Worm (Caenorhabditis elegans): Measurements from ENCODE around the gene F45D3.3.

F45D3.3 gene

DNA sequence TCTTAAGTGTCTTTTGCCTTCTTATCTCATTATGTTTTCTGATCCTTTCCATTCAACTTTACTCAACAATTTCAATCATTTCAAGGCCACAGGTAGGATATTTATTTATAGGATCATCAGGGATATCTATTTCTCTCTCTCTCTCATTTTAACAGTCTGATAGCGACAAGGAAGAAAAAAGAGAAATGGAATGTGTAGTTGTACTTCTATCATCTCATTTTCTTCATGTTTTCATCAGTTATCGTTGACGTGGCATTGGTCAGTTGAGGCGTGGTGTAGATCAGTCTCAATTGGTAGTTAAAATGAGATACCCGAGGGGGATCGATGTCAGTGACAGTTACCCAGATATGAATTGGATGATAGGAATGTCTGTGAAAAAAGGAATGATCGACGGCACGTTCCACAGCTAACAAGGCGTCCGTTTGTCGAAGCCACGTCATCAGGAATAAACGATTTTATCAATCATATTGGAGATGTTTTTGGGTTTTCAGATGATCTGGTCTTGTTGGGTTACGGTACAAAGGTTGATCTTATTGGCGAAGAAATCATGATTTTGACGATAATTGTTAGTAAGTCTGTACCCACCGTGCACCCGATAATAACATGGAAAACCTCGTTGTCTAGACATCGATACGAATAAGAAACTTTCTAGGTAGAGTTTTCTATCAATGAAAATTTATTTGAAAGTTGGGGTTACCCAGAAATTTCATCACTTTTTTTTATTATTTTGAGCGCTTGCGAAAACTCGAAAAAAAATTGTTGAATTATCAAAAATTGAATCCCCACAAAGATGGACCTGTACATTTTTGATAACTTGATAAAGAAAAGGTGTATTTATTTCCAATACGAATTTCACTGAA lies 4.2 kb upstream of the F45D3.3 start (continued):
- TF ChIP-seq hlh-4 (tag; optimal IDR thresholded peaks at IDR 0.05) (no peak), elt-3 (tag; optimal IDR thresholded peaks at IDR 0.05) (peak; percentile 22 to 98 (median 84)), hlh-17 (GFP tag; optimal IDR thresholded peaks at IDR 0.05; ENCODE audit: borderline replicate concordance) (no peak), ceh-82 (tag; optimal IDR thresholded peaks at IDR 0.05) (no peak), egl-27 (tag; optimal IDR thresholded peaks at IDR 0.05) (no peak), nhr-84 (tag; optimal IDR thresholded peaks at IDR 0.05) (no peak), unc-98 (GFP tag; IDR thresholded peaks at IDR 0.05) (no peak), nhr-237 (tag; optimal IDR thresholded peaks at IDR 0.05) (no peak), hpl-2 (GFP tag; optimal IDR thresholded peaks at IDR 0.05) (no peak), nhr-28 (tag; optimal IDR thresholded peaks at IDR 0.05) (no peak), elt-2 (tag; optimal IDR thresholded peaks at IDR 0.05) (no peak), fkh-10 (GFP tag; optimal IDR thresholded peaks at IDR 0.05) (no peak), pqm-1 (tag; optimal IDR thresholded peaks at IDR 0.05) (no peak), nhr-77 (tag; optimal IDR thresholded peaks at IDR 0.05) (no peak), mab-9 (GFP tag; IDR thresholded peaks at IDR 0.05) (no peak), nhr-90 (tag; optimal IDR thresholded peaks at IDR 0.05; ENCODE audit: poor library complexity) (peak; percentile 73), zag-1 (tag; optimal IDR thresholded peaks at IDR 0.05) (no peak), sptf-1 (tag; optimal IDR thresholded peaks at IDR 0.05) (no peak), nhr-11 (tag; optimal IDR thresholded peaks at IDR 0.05) (no peak), jun-1 (tag; optimal IDR thresholded peaks at IDR 0.05) (no peak), ceh-8 (GFP tag; optimal IDR thresholded peaks at IDR 0.05) (no peak), aha-1 (tag; optimal IDR thresholded peaks at IDR 0.05) (no peak), mdl-1 (tag; optimal IDR thresholded peaks at IDR 0.05) (peak in 1 of 2 experiments; percentile 34), lsy-2 (tag; optimal IDR thresholded peaks at IDR 0.05) (peak; percentile 7 to 56), snu-23 (GFP tag; optimal IDR thresholded peaks at IDR 0.05) (peak; percentile 64), ceh-63 (GFP tag; optimal IDR thresholded peaks at IDR 0.05) (no peak), fkh-8 (tag; optimal IDR thresholded peaks at IDR 0.05) (no peak), efl-1 (optimal IDR thresholded peaks at IDR 0.05) (peak in 1 of 2 experiments; percentile 1), efl-1 (GFP tag; optimal IDR thresholded peaks at IDR 0.05 in 1 of 2) (peak in 1 of 2 experiments; percentile 59), aly-2 (tag; optimal IDR thresholded peaks at IDR 0.05) (no peak), skn-1 (tag; optimal IDR thresholded peaks at IDR 0.05) (no peak), alr-1 (tag; optimal IDR thresholded peaks at IDR 0.05; ENCODE audit: borderline replicate concordance) (no peak), fos-1 (tag; optimal IDR thresholded peaks at IDR 0.05) (no peak), tbx-2 (tag; optimal IDR thresholded peaks at IDR 0.05) (peak; percentile 72), lin-39 (tag; optimal IDR thresholded peaks at IDR 0.05) (no peak), zip-4 (GFP tag; optimal IDR thresholded peaks at IDR 0.05) (no peak), lin-13 (GFP tag; optimal IDR thresholded peaks at IDR 0.05) (no peak), pax-3 (tag; optimal IDR thresholded peaks at IDR 0.05) (no peak), ztf-11 (tag; optimal IDR thresholded peaks at IDR 0.05) (no peak), snpc-4 (tag; optimal IDR thresholded peaks at IDR 0.05) (no peak)

DNA sequence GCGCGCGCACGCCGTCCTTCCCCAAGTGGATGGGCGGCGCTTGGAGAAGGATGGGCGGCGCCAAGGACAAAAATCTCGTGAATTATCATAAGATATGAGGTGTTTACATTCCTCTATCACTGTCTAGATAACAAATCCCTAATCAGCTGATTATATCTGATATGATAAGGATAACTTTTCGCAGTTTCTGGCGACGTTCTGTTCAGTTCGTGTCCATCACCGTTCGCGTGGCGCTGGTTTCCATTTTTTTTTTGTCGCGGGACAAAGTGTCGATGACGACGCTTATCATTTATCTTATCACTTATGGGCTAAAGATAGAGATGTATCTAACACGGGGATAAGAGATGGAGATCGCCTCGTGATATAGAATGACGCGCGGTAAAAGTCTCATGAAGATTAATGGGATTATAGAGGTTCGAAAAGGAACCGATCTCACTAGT lies 3.1 kb upstream of the F45D3.3 start:
- no peak for TF ChIP-seq unc-98 (GFP tag; IDR thresholded peaks at IDR 0.05)
- TF ChIP-seq skn-1 (tag; optimal IDR thresholded peaks at IDR 0.05) = no peak
- TF ChIP-seq mab-9 (GFP tag; IDR thresholded peaks at IDR 0.05) = no peak
- no peak for TF ChIP-seq pag-3 (tag; optimal IDR thresholded peaks at IDR 0.05; ENCODE audit: borderline replicate concordance, insufficient read depth)
- no peak for TF ChIP-seq nhr-11 (tag; optimal IDR thresholded peaks at IDR 0.05)
- peak; percentile 59 for TF ChIP-seq blmp-1 (tag; optimal IDR thresholded peaks at IDR 0.05)
- TF ChIP-seq F16B12.6 (tag; optimal IDR thresholded peaks at IDR 0.05) = no peak
- TF ChIP-seq snu-23 (GFP tag; optimal IDR thresholded peaks at IDR 0.05) = peak; percentile 40
- no peak for TF ChIP-seq unc-30 (tag; optimal IDR thresholded peaks at IDR 0.05)
- peak; percentile 14 for TF ChIP-seq fkh-8 (tag; optimal IDR thresholded peaks at IDR 0.05)
- TF ChIP-seq pax-3 (tag; optimal IDR thresholded peaks at IDR 0.05) = peak; percentile 55
- TF ChIP-seq jun-1 (tag; optimal IDR thresholded peaks at IDR 0.05) = no peak
- TF ChIP-seq nhr-77 (tag; optimal IDR thresholded peaks at IDR 0.05) = no peak
- TF ChIP-seq egl-13 (tag; optimal IDR thresholded peaks at IDR 0.05) = no peak
- no peak for TF ChIP-seq elt-2 (tag; optimal IDR thresholded peaks at IDR 0.05)
- TF ChIP-seq ces-1 (GFP tag; optimal IDR thresholded peaks at IDR 0.05) = no peak
- TF ChIP-seq C04F5.9 (tag; optimal IDR thresholded peaks at IDR 0.05) = no peak
- TF ChIP-seq fos-1 (tag; optimal IDR thresholded peaks at IDR 0.05) = no peak
- TF ChIP-seq efl-1 (optimal IDR thresholded peaks at IDR 0.05) = no peak
- TF ChIP-seq efl-1 (GFP tag; optimal IDR thresholded peaks at IDR 0.05 in 1 of 2) = peak in 1 of 2 experiments; percentile 1
- TF ChIP-seq nhr-71 (tag; optimal IDR thresholded peaks at IDR 0.05) = peak; percentile 64
- no peak for TF ChIP-seq egl-27 (tag; optimal IDR thresholded peaks at IDR 0.05)
- TF ChIP-seq unc-130 (tag; optimal IDR thresholded peaks at IDR 0.05) = peak; percentile 47
- TF ChIP-seq sox-4 (tag; optimal IDR thresholded peaks at IDR 0.05) = no peak

Measured in whole organism, L1 larva.